Worm (Caenorhabditis elegans) whole organism, L4 larva: Measurements from ENCODE around the gene F47B8.8.

Experiments
- Y105C5A.15 ChIP-seq: fragments of 200-800 bp; sonication (Bioruptor generic); IDR thresholded peaks from 2 replicates; pipeline ENCODE4 v1.3.6; 2022; ENCODE audit warnings: missing genetic modification characterization, missing compliant biosample characterization
- ama-1 ChIP-seq: fragments of 150-350 bp; optimal IDR thresholded peaks from 2 replicates; lab custom pipeline; 2014; ENCODE audit warnings: inconsistent platforms, mixed read lengths
- fkh-10 ChIP-seq: fragments of 150-350 bp; optimal IDR thresholded peaks from 2 replicates; lab custom pipeline; 2014; ENCODE audit warnings: missing biosample characterization, missing genetic modification reagents, missing genetic modification characterization
- fos-1 ChIP-seq: fragments of 150-350 bp; optimal IDR thresholded peaks from 2 replicates; lab custom pipeline; 2014; ENCODE audit warnings: missing biosample characterization, missing genetic modification characterization
- gei-8 ChIP-seq: fragments of 200-800 bp; sonication (Bioruptor generic); optimal IDR thresholded peaks from 2 replicates; lab custom pipeline; 2018; ENCODE audit warnings: mild to moderate bottlenecking, missing genetic modification characterization, missing compliant biosample characterization
- hif-1 ChIP-seq, 2 experiments: sonication (generic microtip); optimal IDR thresholded peaks; 2 replicates each; lab custom pipeline; 2016 to 2017; ENCODE audit warnings: missing compliant biosample characterization in 2 of 2, missing genetic modification characterization in 2 of 2, missing genetic modification reagents in 2 of 2, missing genotype in 2 of 2, mild to moderate bottlenecking in 1 of 2
- lin-13 ChIP-seq: fragments of 150-350 bp; optimal IDR thresholded peaks from 2 replicates; lab custom pipeline; 2014; ENCODE audit warnings: missing biosample characterization, missing genetic modification reagents, missing genetic modification characterization
- lin-15B ChIP-seq: fragments of 150-350 bp; sonication (generic microtip); optimal IDR thresholded peaks from 3 replicates; lab custom pipeline; 2014; ENCODE audit warnings: missing biosample characterization, missing genetic modification characterization
- mep-1 ChIP-seq: fragments of 150-350 bp; sonication (generic microtip); optimal IDR thresholded peaks from 3 replicates; lab custom pipeline; 2014; ENCODE audit warnings: missing biosample characterization, missing genetic modification characterization
- nhr-48 ChIP-seq: sonication (generic microtip); optimal IDR thresholded peaks from 2 replicates; lab custom pipeline; 2016; ENCODE audit warnings: mild to moderate bottlenecking, missing genetic modification characterization, missing compliant biosample characterization
- snpc-4 ChIP-seq: fragments of 150-350 bp; optimal IDR thresholded peaks from 2 replicates; lab custom pipeline; 2014; ENCODE audit warnings: missing biosample characterization, missing genetic modification characterization
- spr-1 ChIP-seq: sonication (generic microtip); optimal IDR thresholded peaks from 2 replicates; lab custom pipeline; 2016; ENCODE audit warnings: mild to moderate bottlenecking, missing genetic modification characterization, missing compliant biosample characterization
- unc-39 ChIP-seq: sonication (generic microtip); optimal IDR thresholded peaks from 2 replicates; lab custom pipeline; 2017; ENCODE audit warnings: missing biosample characterization, missing genetic modification characterization

DNA sequence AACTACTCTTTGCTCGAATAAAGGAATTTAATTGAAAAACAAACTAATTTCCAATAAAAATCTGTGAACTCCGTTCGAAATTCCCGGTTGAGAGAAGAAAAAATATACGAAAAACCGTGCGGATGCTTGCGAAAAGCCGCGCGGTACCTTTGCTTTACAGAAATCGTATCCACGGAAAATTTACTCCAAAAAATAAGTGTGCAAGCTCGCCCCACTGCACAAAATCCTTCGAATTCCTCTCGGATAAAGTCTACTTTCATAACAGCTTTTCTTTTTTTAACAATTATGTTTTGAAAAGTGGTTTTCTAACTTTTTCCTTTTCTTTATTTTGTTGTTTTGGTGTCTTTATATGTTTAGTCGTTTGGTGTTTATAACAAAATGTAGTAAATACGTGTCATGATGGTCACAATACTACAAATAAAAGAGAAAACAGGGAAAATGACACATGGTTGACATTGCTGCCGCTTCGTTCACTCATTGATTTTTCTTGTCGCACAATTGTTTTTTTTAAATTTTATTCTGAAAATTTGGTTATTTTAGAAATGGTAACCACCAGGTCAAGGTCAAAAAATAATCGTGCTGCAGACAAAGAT lies 15.8 kb downstream of the F47B8.8 start, which contains the start of gene cept-2:
- no peak for TF ChIP-seq ama-1 (lab: Kevin White, UChicago)
- TF ChIP-seq fkh-10 (GFP tag; lab: Kevin White, UChicago): peak; percentile 94
- no peak for TF ChIP-seq Y105C5A.15 (GFP tag; lab: Robert Waterston, UW)
- TF ChIP-seq snpc-4: peak; percentile 64
- peak in 1 of 2 experiments; percentile 85 for TF ChIP-seq hif-1 (tag; optimal IDR thresholded peaks at IDR 0.05; lab: Kevin White, UChicago)
- TF ChIP-seq lin-13: peak; percentile 89
- no peak for TF ChIP-seq lin-15B
- TF ChIP-seq gei-8 (GFP tag; lab: Kevin White, UChicago): no peak
- no peak for TF ChIP-seq fos-1 (tag; lab: Kevin White, UChicago)
- TF ChIP-seq spr-1: peak; percentile 76
- no peak for TF ChIP-seq mep-1
- TF ChIP-seq nhr-48: no peak
- TF ChIP-seq unc-39: no peak
